Worm (Caenorhabditis elegans): ENCODE data around the gene C44H4.6.

C44H4.6 gene

ce11 chrX:14560297-14560680, 38.9 kb downstream of the C44H4.6 start (continued):
- TF ChIP-seq madf-9 (GFP tag; conservative IDR thresholded peaks at IDR 0.05) = peak; percentile 47
- no peak for TF ChIP-seq F10B5.3 (tag; optimal IDR thresholded peaks at IDR 0.05)
- no peak for TF ChIP-seq sdz-12 (GFP tag; optimal IDR thresholded peaks at IDR 0.05)
- TF ChIP-seq zip-11 (GFP tag; IDR thresholded peaks at IDR 0.05) = no peak
- peak; percentile 59 for TF ChIP-seq lin-13 (GFP tag; optimal IDR thresholded peaks at IDR 0.05)
- TF ChIP-seq cey-2 (tag; optimal IDR thresholded peaks at IDR 0.05; ENCODE audit: borderline replicate concordance, insufficient read depth) = peak; percentile 54
- TF ChIP-seq mxl-2 (GFP tag; conservative IDR thresholded peaks at IDR 0.05) = no peak
- no peak for TF ChIP-seq zag-1 (tag; optimal IDR thresholded peaks at IDR 0.05)
- TF ChIP-seq aha-1 (tag) = peak; percentile 99
- TF ChIP-seq ceh-32 (tag; optimal IDR thresholded peaks at IDR 0.05; ENCODE audit: poor library complexity) = no peak
- TF ChIP-seq F26F4.8 (GFP tag; conservative IDR thresholded peaks at IDR 0.05) = no peak
- peak; percentile 44; the same call in 1 of the 2 replicates for TF ChIP-seq nhr-41 (GFP tag; IDR thresholded peaks at IDR 0.05)
- TF ChIP-seq lim-7 (GFP tag; IDR thresholded peaks at IDR 0.05) = no peak
- peak; percentile 95 for TF ChIP-seq nhr-48 (tag; optimal IDR thresholded peaks at IDR 0.05)
- TF ChIP-seq mdl-1 (tag; optimal IDR thresholded peaks at IDR 0.05) = peak; percentile 92 to 97
- TF ChIP-seq hlh-11 (tag; optimal IDR thresholded peaks at IDR 0.05) = peak; percentile 98
- TF ChIP-seq lin-15B (tag; optimal IDR thresholded peaks at IDR 0.05) = no peak
- TF ChIP-seq nhr-111 (GFP tag; optimal IDR thresholded peaks at IDR 0.05) = no peak
- peak; percentile 93 for TF ChIP-seq nhr-10 (tag; optimal IDR thresholded peaks at IDR 0.05)
- TF ChIP-seq fkh-10 (GFP tag; optimal IDR thresholded peaks at IDR 0.05) = peak; percentile 14
- no peak for TF ChIP-seq ceh-82 (tag; optimal IDR thresholded peaks at IDR 0.05)
- peak; percentile 53; the same call in 1 of the 2 replicates for TF ChIP-seq vab-7 (GFP tag; IDR thresholded peaks at IDR 0.05)
- peak; percentile 49; the same call in 1 of the 2 replicates for TF ChIP-seq set-16 (GFP tag; IDR thresholded peaks at IDR 0.05)
- no peak for TF ChIP-seq spr-3 (GFP tag; optimal IDR thresholded peaks at IDR 0.05)
- no peak for TF ChIP-seq F44E2.7 (GFP tag; IDR thresholded peaks at IDR 0.05)
- peak; percentile 25 for TF ChIP-seq egl-27 (tag; optimal IDR thresholded peaks at IDR 0.05)
- peak; percentile 90 for TF ChIP-seq ctbp-1 (GFP tag; IDR thresholded peaks at IDR 0.05)
- TF ChIP-seq zfp-2 (tag; optimal IDR thresholded peaks at IDR 0.05) = peak; percentile 36
- no peak for TF ChIP-seq Y48G9A.11 (GFP tag; IDR thresholded peaks at IDR 0.05)
- peak; percentile 94 for TF ChIP-seq pha-4 (GFP tag; IDR thresholded peaks at IDR 0.05)
- peak; percentile 58 for TF ChIP-seq pha-4 (tag; optimal IDR thresholded peaks at IDR 0.05)
- peak; percentile 99 for TF ChIP-seq dmd-6 (GFP tag; IDR thresholded peaks at IDR 0.05)
- TF ChIP-seq lin-1 (GFP tag; IDR thresholded peaks at IDR 0.05) = peak; percentile 92
- peak; percentile 72 for TF ChIP-seq hmg-1.1 (GFP tag; IDR thresholded peaks at IDR 0.05)
- TF ChIP-seq daf-12 (tag; optimal IDR thresholded peaks at IDR 0.05) = no peak
- TF ChIP-seq arid-1 (GFP tag; conservative IDR thresholded peaks at IDR 0.05) = peak; percentile 58; the same call in 1 of the 2 replicates
- no peak for TF ChIP-seq unc-39 (tag; optimal IDR thresholded peaks at IDR 0.05)
- peak; percentile 69 for TF ChIP-seq mxl-3 (GFP tag; optimal IDR thresholded peaks at IDR 0.05)
- TF ChIP-seq dmd-8 (GFP tag; IDR thresholded peaks at IDR 0.05) = no peak
- TF ChIP-seq saeg-2 (GFP tag; IDR thresholded peaks at IDR 0.05) = peak; percentile 78; the same call in 1 of the 2 replicates
- peak; percentile 76 for TF ChIP-seq T20F7.1 (GFP tag; optimal IDR thresholded peaks at IDR 0.05)
- peak; percentile 71 for TF ChIP-seq pqm-1 (tag; optimal IDR thresholded peaks at IDR 0.05)
- TF ChIP-seq ztf-7 (tag; optimal IDR thresholded peaks at IDR 0.05) = peak; percentile 65
- peak; percentile 80 for TF ChIP-seq nhr-25 (tag; optimal IDR thresholded peaks at IDR 0.05; ENCODE audit: borderline replicate concordance, insufficient read depth)
- TF ChIP-seq php-3 (GFP tag; IDR thresholded peaks at IDR 0.05) = 0 out of 2 replicates have a peak, but pooled peaks have one; percentile 48
- 0 out of 2 replicates have a peak, but pooled peaks have one; percentile 39 for TF ChIP-seq zfp-3 (GFP tag; conservative IDR thresholded peaks at IDR 0.05)
- no peak for TF ChIP-seq daf-8 (GFP tag; IDR thresholded peaks at IDR 0.05)
- TF ChIP-seq Y105C5A.15 (GFP tag; IDR thresholded peaks at IDR 0.05) = no peak
- no peak for TF ChIP-seq lir-3 (tag; optimal IDR thresholded peaks at IDR 0.05)
- TF ChIP-seq dmd-9 (GFP tag; IDR thresholded peaks at IDR 0.05) = peak; percentile 43; the same call in 1 of the 2 replicates
